Worm (Caenorhabditis elegans) whole organism, L3 larva: ENCODE data around the gene C29E4.13.

Experiments
- R02D3.7 ChIP-seq: fragments of 150-350 bp; optimal IDR thresholded peaks from 2 replicates; lab custom pipeline; 2014; ENCODE audit warnings: missing biosample characterization, missing genetic modification characterization
- ZK546.5 ChIP-seq: sonication (generic microtip); optimal IDR thresholded peaks from 2 replicates; lab custom pipeline; 2017; ENCODE audit warnings: missing biosample characterization, missing genetic modification characterization
- aly-2 ChIP-seq: fragments of 150-350 bp; optimal IDR thresholded peaks from 2 replicates; lab custom pipeline; 2014; ENCODE audit warnings: missing biosample characterization, missing genetic modification characterization
- elt-3 ChIP-seq, 3 experiments: fragments of 150-350 bp in 1 of 3; sonication (generic microtip) in 2 of 3; optimal IDR thresholded peaks; 2 replicates in 2 of 3; 4 replicates in 1 of 3; lab custom pipeline; 2014 to 2017; ENCODE audit warnings: missing biosample characterization in 3 of 3, missing genetic modification characterization in 3 of 3
- fkh-10 ChIP-seq: sonication (generic microtip); optimal IDR thresholded peaks from 2 replicates; lab custom pipeline; 2017; ENCODE audit warnings: missing biosample characterization, missing genetic modification reagents, missing genetic modification characterization
- lin-15B ChIP-seq: fragments of 150-350 bp; optimal IDR thresholded peaks from 2 replicates; lab custom pipeline; 2014; ENCODE audit warnings: missing biosample characterization, missing genetic modification characterization
- lin-39 ChIP-seq: fragments of 150-350 bp; optimal IDR thresholded peaks from 2 replicates; lab custom pipeline; 2018; ENCODE audit warnings: missing biosample characterization, missing genetic modification reagents, missing genetic modification characterization
- lsy-12 ChIP-seq: sonication (generic microtip); optimal IDR thresholded peaks from 2 replicates; lab custom pipeline; 2016; ENCODE audit warnings: mild to moderate bottlenecking, missing genetic modification characterization, missing compliant biosample characterization
- nhr-237 ChIP-seq: fragments of 150-350 bp; optimal IDR thresholded peaks from 2 replicates; lab custom pipeline; 2014; ENCODE audit warnings: missing biosample characterization, missing genetic modification characterization
- nhr-28 ChIP-seq: fragments of 150-350 bp; optimal IDR thresholded peaks from 2 replicates; lab custom pipeline; 2014; ENCODE audit warnings: missing biosample characterization, missing genetic modification characterization
- unc-39 ChIP-seq: sonication (generic microtip); optimal IDR thresholded peaks from 4 replicates; lab custom pipeline; 2017; ENCODE audit warnings: missing biosample characterization, missing genetic modification characterization
- zag-1 ChIP-seq: fragments of 150-350 bp; optimal IDR thresholded peaks from 2 replicates; lab custom pipeline; 2014; ENCODE audit warnings: missing biosample characterization, missing genetic modification characterization
- ztf-4 ChIP-seq: fragments of 150-350 bp; optimal IDR thresholded peaks from 2 replicates; lab custom pipeline; 2014; ENCODE audit warnings: missing biosample characterization, missing genetic modification characterization

DNA sequence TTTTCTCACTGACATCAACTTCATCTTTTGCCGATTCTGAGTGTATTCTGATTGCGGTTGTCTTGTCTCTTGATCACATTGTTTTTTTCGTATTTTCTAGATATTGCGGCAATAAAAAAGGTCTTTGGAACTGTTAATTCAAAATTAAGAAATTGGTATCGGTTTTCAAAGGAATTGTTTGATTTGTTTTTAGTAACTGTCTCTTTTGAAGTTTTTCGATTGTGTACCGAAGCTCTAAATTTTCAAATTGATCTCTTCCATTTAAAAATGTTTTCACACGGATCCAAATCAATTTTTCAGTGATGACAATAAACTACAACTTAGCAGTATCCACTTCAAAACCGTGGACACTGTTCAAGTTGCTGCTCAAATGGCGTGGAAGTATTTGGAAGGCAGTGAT, 27.8 kb downstream of the C29E4.13 start, which contains the start of gene best-24:
- no peak for TF ChIP-seq aly-2
- no peak for TF ChIP-seq nhr-237 (tag; lab: Kevin White, UChicago)
- no peak for TF ChIP-seq lin-39 (tag; lab: Kevin White, UChicago)
- TF ChIP-seq lin-15B (tag; lab: Kevin White, UChicago) = no peak
- no peak for TF ChIP-seq unc-39 (tag; lab: Kevin White, UChicago)
- no peak for TF ChIP-seq R02D3.7 (tag; lab: Kevin White, UChicago)
- no peak for TF ChIP-seq ztf-4 (tag; lab: Kevin White, UChicago)
- no peak for TF ChIP-seq ZK546.5
- no peak for TF ChIP-seq fkh-10 (GFP tag; lab: Kevin White, UChicago)
- no peak for TF ChIP-seq zag-1 (tag; lab: Kevin White, UChicago)
- TF ChIP-seq nhr-28 (tag; lab: Kevin White, UChicago) = no peak
- no peak for TF ChIP-seq lsy-12
- no peak for TF ChIP-seq elt-3 (tag; optimal IDR thresholded peaks at IDR 0.05; lab: Kevin White, UChicago)
